Fruit fly (Drosophila melanogaster) whole organism, wandering third instar larva: ENCODE measurements around the gene TFAM.

ENCODE experiments used
- Abd-B ChIP-seq: fragments of >200 bp; optimal IDR thresholded peaks from 2 replicates; lab custom pipeline; 2017; ENCODE audit warnings: missing biosample characterization, missing genetic modification characterization
- CG32264 ChIP-seq: fragments of 200-800 bp; sonication (Bioruptor generic); optimal IDR thresholded peaks from 2 replicates; lab custom pipeline; 2016; ENCODE audit warnings: missing biosample characterization, missing genetic modification characterization
- CG9705 ChIP-seq: fragments of 200-800 bp; sonication (Bioruptor generic); optimal IDR thresholded peaks from 2 replicates; lab custom pipeline; 2018; ENCODE audit warnings: missing biosample characterization, mild to moderate bottlenecking, missing genetic modification characterization
- CrebA ChIP-seq: fragments of 200-800 bp; sonication (Bioruptor generic); optimal IDR thresholded peaks from 2 replicates; lab custom pipeline; 2016; ENCODE audit warnings: missing biosample characterization, mild to moderate bottlenecking, missing genetic modification characterization, borderline replicate concordance
- Dfd ChIP-seq: fragments of >200 bp; optimal IDR thresholded peaks from 2 replicates; lab custom pipeline; 2017; ENCODE audit warnings: missing biosample characterization, missing genetic modification characterization
- GATAd ChIP-seq: sonication (Bioruptor generic); optimal IDR thresholded peaks from 2 replicates; lab custom pipeline; 2016; ENCODE audit warnings: missing biosample characterization, missing genetic modification characterization
- Hr78 ChIP-seq: fragments of >200 bp; optimal IDR thresholded peaks from 2 replicates; lab custom pipeline; 2017; ENCODE audit warnings: missing biosample characterization, missing genetic modification characterization
- Hr83 ChIP-seq: fragments of 200-300 bp; sonication (Bioruptor generic); optimal IDR thresholded peaks from 2 replicates; lab custom pipeline; 2016; ENCODE audit warnings: missing biosample characterization, mild to moderate bottlenecking, missing genetic modification characterization, moderate library complexity; ENCODE audit not compliant: poor library complexity, severe bottlenecking
- Jra ChIP-seq: sonication (Bioruptor generic); optimal IDR thresholded peaks from 2 replicates; lab custom pipeline; 2016; ENCODE audit warnings: missing biosample characterization, missing genetic modification characterization
- Mio ChIP-seq: sonication (Bioruptor generic); optimal IDR thresholded peaks from 2 replicates; lab custom pipeline; 2016; ENCODE audit warnings: missing biosample characterization, missing genetic modification characterization
- Myc ChIP-seq: fragments of >200 bp; optimal IDR thresholded peaks from 2 replicates; lab custom pipeline; 2017
- N ChIP-seq: fragments of >200 bp; optimal IDR thresholded peaks from 2 replicates; lab custom pipeline; 2018; ENCODE audit warnings: missing biosample characterization, missing external identifiers, missing genetic modification characterization
- OdsH ChIP-seq: fragments of 200-800 bp; sonication (Bioruptor generic); optimal IDR thresholded peaks from 2 replicates; lab custom pipeline; 2016; ENCODE audit warnings: missing biosample characterization, mild to moderate bottlenecking, missing genetic modification characterization
- Rel ChIP-seq, 2 experiments: fragments of 200-800 bp; sonication (Bioruptor generic) in 1 of 2; optimal IDR thresholded peaks; 2 replicates in 1 of 2; 3 replicates in 1 of 2; lab custom pipeline; 2016 to 2019; ENCODE audit warnings: mild to moderate bottlenecking in 2 of 2, missing biosample characterization in 2 of 2, missing genetic modification characterization in 2 of 2, moderate library complexity in 1 of 2
- Sp1 ChIP-seq: fragments of 200-800 bp; sonication (Bioruptor generic); optimal IDR thresholded peaks from 3 replicates; lab custom pipeline; 2019; ENCODE audit warnings: missing biosample characterization, mild to moderate bottlenecking, missing genetic modification characterization, moderate library complexity
- Vsx2 ChIP-seq: fragments of 200-300, 225-300 bp; sonication (Bioruptor generic); optimal IDR thresholded peaks from 2 replicates; lab custom pipeline; 2018; ENCODE audit warnings: missing biosample characterization, missing genetic modification characterization; ENCODE audit not compliant: partially characterized antibody
- br ChIP-seq: fragments of 200-800 bp; sonication (Bioruptor generic); optimal IDR thresholded peaks from 2 replicates; lab custom pipeline; 2016; ENCODE audit warnings: missing biosample characterization, missing genetic modification characterization
- brk ChIP-seq: fragments of 200-800 bp; sonication (Bioruptor generic); optimal IDR thresholded peaks from 2 replicates; lab custom pipeline; 2016; ENCODE audit warnings: missing biosample characterization, mild to moderate bottlenecking, missing genetic modification characterization
- dl ChIP-seq, 2 experiments: fragments of 175-275, 200-275 bp in 1 of 2; fragments of 200-275 bp in 1 of 2; sonication (Bioruptor generic); optimal IDR thresholded peaks; lab custom pipeline; 2018; ENCODE audit warnings: mild to moderate bottlenecking in 2 of 2, missing biosample characterization in 2 of 2, missing genetic modification characterization in 2 of 2, moderate library complexity in 2 of 2; ENCODE audit not compliant: partially characterized antibody in 2 of 2, insufficient read depth in 1 of 2
- dmrt93B ChIP-seq: fragments of 200-800 bp; sonication (Bioruptor generic); optimal IDR thresholded peaks from 2 replicates; lab custom pipeline; 2018; ENCODE audit warnings: missing biosample characterization, mild to moderate bottlenecking, missing genetic modification characterization
- dsf ChIP-seq: sonication (Bioruptor generic); optimal IDR thresholded peaks from 2 replicates; lab custom pipeline; 2016; ENCODE audit warnings: missing biosample characterization, missing genetic modification characterization, borderline replicate concordance
- foxo ChIP-seq, 2 experiments: fragments of 200-800 bp; sonication (Bioruptor generic); optimal IDR thresholded peaks; 2 replicates in 1 of 2; 3 replicates in 1 of 2; lab custom pipeline; 2016 to 2017; ENCODE audit warnings: missing biosample characterization in 2 of 2, missing genetic modification characterization in 2 of 2
- fru ChIP-seq: fragments of 200-800 bp; sonication (Bioruptor generic); optimal IDR thresholded peaks from 3 replicates; lab custom pipeline; 2016; ENCODE audit warnings: missing biosample characterization, mild to moderate bottlenecking, missing genetic modification characterization
- jim ChIP-seq: fragments of 175-275, 200-325 bp; sonication (Bioruptor generic); optimal IDR thresholded peaks from 2 replicates; lab custom pipeline; 2016; ENCODE audit warnings: missing biosample characterization, mild to moderate bottlenecking, missing genetic modification characterization
- lola ChIP-seq: fragments of >200 bp; optimal IDR thresholded peaks from 2 replicates; lab custom pipeline; 2017; ENCODE audit warnings: missing biosample characterization, missing genetic modification characterization
- pan ChIP-seq: fragments of >200 bp; optimal IDR thresholded peaks from 2 replicates; lab custom pipeline; 2017
- psq ChIP-seq: fragments of 200-800 bp; sonication (Bioruptor generic); optimal IDR thresholded peaks from 3 replicates; lab custom pipeline; 2017; ENCODE audit warnings: missing biosample characterization, mild to moderate bottlenecking, missing genetic modification characterization, moderate library complexity
- rgr ChIP-seq: fragments of 200-800 bp; sonication (Bioruptor generic); optimal IDR thresholded peaks from 3 replicates; lab custom pipeline; 2016; ENCODE audit warnings: missing biosample characterization, mild to moderate bottlenecking, missing genetic modification characterization
- sage ChIP-seq: fragments of 200-800 bp; sonication (Bioruptor generic); optimal IDR thresholded peaks from 2 replicates; lab custom pipeline; 2016; ENCODE audit warnings: missing biosample characterization, mild to moderate bottlenecking, missing genetic modification characterization
- sv ChIP-seq: fragments of 200-800 bp; sonication (Bioruptor generic); optimal IDR thresholded peaks from 3 replicates; lab custom pipeline; 2016; ENCODE audit warnings: missing biosample characterization, missing genetic modification characterization
- tai ChIP-seq: sonication (Bioruptor generic); optimal IDR thresholded peaks from 2 replicates; lab custom pipeline; 2016; ENCODE audit warnings: missing biosample characterization, missing genetic modification characterization
- usp ChIP-seq: fragments of >200 bp; optimal IDR thresholded peaks from 2 replicates; lab custom pipeline; 2017; ENCODE audit warnings: missing biosample characterization, missing genetic modification characterization
- woc ChIP-seq: sonication (Bioruptor generic); optimal IDR thresholded peaks from 2 replicates; lab custom pipeline; 2016; ENCODE audit warnings: missing biosample characterization, mild to moderate bottlenecking, missing genetic modification characterization

TFAM gene

dm6 chr3R:20576789-20577188 is at the start of gene TFAM, which contains the start of gene CG5412:
TFAM (minus strand) TSS chr3R:20577010.
CG5412 (plus strand) TSS chr3R:20577053.
- no peak for TF ChIP-seq brk (GFP tag; lab: Kevin White, UChicago)
- no peak for TF ChIP-seq sage (GFP tag; lab: Kevin White, UChicago)
- TF ChIP-seq jim (GFP tag; lab: Kevin White, UChicago), result no peak
- no peak for TF ChIP-seq tai (GFP tag; lab: Kevin White, UChicago)

- no peak for TF ChIP-seq tai (GFP tag; lab: Kevin White, UChicago)
- no peak for TF ChIP-seq psq (GFP tag; lab: Kevin White, UChicago)
- no peak for TF ChIP-seq dsf (GFP tag; lab: Kevin White, UChicago)
- no peak for TF ChIP-seq Rel (GFP tag; optimal IDR thresholded peaks at IDR 0.05; lab: Kevin White, UChicago)
- TF ChIP-seq Rel (tag; optimal IDR thresholded peaks at IDR 0.05; lab: Kevin White, UChicago), result no peak
- no peak for TF ChIP-seq OdsH
- no peak for TF ChIP-seq Myc (lab: Kevin White, UChicago)
- no peak for TF ChIP-seq GATAd (GFP tag; lab: Kevin White, UChicago)
- no peak for TF ChIP-seq fru (GFP tag; lab: Kevin White, UChicago)
- TF ChIP-seq jim (GFP tag; lab: Kevin White, UChicago), result no peak
- TF ChIP-seq Mio (GFP tag; lab: Kevin White, UChicago), result no peak
- TF ChIP-seq N, result no peak
- no peak for TF ChIP-seq Abd-B
- TF ChIP-seq rgr (GFP tag; lab: Kevin White, UChicago), result no peak
- TF ChIP-seq CrebA (GFP tag; lab: Kevin White, UChicago), result no peak
- TF ChIP-seq Hr83 (GFP tag; lab: Kevin White, UChicago), result no peak
- TF ChIP-seq brk (GFP tag; lab: Kevin White, UChicago), result no peak
- no peak for TF ChIP-seq Vsx2 (GFP tag; lab: Kevin White, UChicago)
- no peak for TF ChIP-seq sv (GFP tag; lab: Kevin White, UChicago)
- no peak for TF ChIP-seq dmrt93B
- TF ChIP-seq CG32264 (GFP tag; lab: Kevin White, UChicago), result no peak
Observed at dm6 chr3R:20626123-20626522, 49.3 kb upstream of the TFAM start.

dm6 chr3R:20622297-20623168 is 45.7 kb upstream of the TFAM start:
- no peak for TF ChIP-seq lola (GFP tag; lab: Kevin White, UChicago)
- peak; percentile 9 for TF ChIP-seq psq (GFP tag; lab: Kevin White, UChicago)

- TF ChIP-seq br (no peak), psq (GFP tag; lab: Kevin White, UChicago) (peak; percentile 77), Vsx2 (GFP tag; lab: Kevin White, UChicago) (no peak), woc (no peak), Hr78 (GFP tag; lab: Kevin White, UChicago) (peak; percentile 60), Abd-B (peak; percentile 49), pan (lab: Kevin White, UChicago) (no peak), Mio (GFP tag; lab: Kevin White, UChicago) (no peak), N (peak; percentile 94)
Observed at dm6 chr3R:20621805-20622286, 45.0 kb upstream of the TFAM start, which contains the start of gene H. H (plus strand) TSS chr3R:20621938.

dm6 chr3R:20618947-20619346 is 42.1 kb upstream of the TFAM start:
- TF ChIP-seq Dfd (GFP tag; lab: Kevin White, UChicago) (peak; percentile 62), CrebA (GFP tag; lab: Kevin White, UChicago) (no peak)

dm6 chr3R:20617583-20617982 is 40.8 kb upstream of the TFAM start, which contains the start of gene CG5466:
CG5466 (plus strand) TSS chr3R:20617883.
- no peak for TF ChIP-seq psq (GFP tag; lab: Kevin White, UChicago)
- TF ChIP-seq dmrt93B, result no peak
- no peak for TF ChIP-seq N
- no peak for TF ChIP-seq OdsH
- TF ChIP-seq CG9705 (GFP tag; lab: Kevin White, UChicago), result no peak
- TF ChIP-seq fru (GFP tag; lab: Kevin White, UChicago), result no peak
- no peak for TF ChIP-seq sage (GFP tag; lab: Kevin White, UChicago)
- TF ChIP-seq foxo (GFP tag; optimal IDR thresholded peaks at IDR 0.05; lab: Kevin White, UChicago), result no peak
- TF ChIP-seq pan (lab: Kevin White, UChicago), result no peak
- TF ChIP-seq Jra (GFP tag; lab: Kevin White, UChicago), result no peak
- TF ChIP-seq dsf (GFP tag; lab: Kevin White, UChicago), result no peak
- TF ChIP-seq Abd-B, result no peak
- no peak for TF ChIP-seq GATAd (GFP tag; lab: Kevin White, UChicago)
- no peak for TF ChIP-seq Hr83 (GFP tag; lab: Kevin White, UChicago)
- no peak for TF ChIP-seq dl (GFP tag; optimal IDR thresholded peaks at IDR 0.05; lab: Kevin White, UChicago; ENCODE audit: insufficient read depth in 1 of 2, partially characterized antibody in 2 of 2)
- TF ChIP-seq jim (GFP tag; lab: Kevin White, UChicago), result no peak
- TF ChIP-seq usp (GFP tag; lab: Kevin White, UChicago), result no peak
- TF ChIP-seq Sp1 (GFP tag; lab: Kevin White, UChicago), result no peak
